Fruit fly (Drosophila melanogaster): ENCODE results near the gene Ctl2.

Gene Ctl2

dm6 chr3R:29089662-29090007 is 33.5 kb upstream of the Ctl2 start (continued):
- peak; percentile 40 for TF ChIP-seq sisA (GFP tag; IDR thresholded peaks at IDR 0.05)
- TF ChIP-seq Stat92E (GFP tag; optimal IDR thresholded peaks at IDR 0.05): no peak
- no peak for TF ChIP-seq grau (tag; optimal IDR thresholded peaks at IDR 0.05)
- TF ChIP-seq CG31388 (GFP tag; optimal IDR thresholded peaks at IDR 0.05): no peak
- no peak for TF ChIP-seq row (GFP tag; IDR thresholded peaks at IDR 0.05)
- peak; percentile 55 for TF ChIP-seq Asciz (GFP tag; optimal IDR thresholded peaks at IDR 0.05)
- peak; percentile 50; the same call in 1 of the 3 replicates for TF ChIP-seq CG7357 (GFP tag; IDR thresholded peaks at IDR 0.05)
- peak; percentile 35 for TF ChIP-seq CG7839 (tag; optimal IDR thresholded peaks at IDR 0.05)
- TF ChIP-seq emc (GFP tag; optimal IDR thresholded peaks at IDR 0.05): no peak
- no peak for TF ChIP-seq CG10462 (GFP tag; optimal IDR thresholded peaks at IDR 0.05)
- TF ChIP-seq Nf-YA (GFP tag; IDR thresholded peaks at IDR 0.05): no peak
- no peak for TF ChIP-seq CG17328 (GFP tag; IDR thresholded peaks at IDR 0.05)
- TF ChIP-seq CG2875 (GFP tag; optimal IDR thresholded peaks at IDR 0.05): no peak
- peak; percentile 36 for TF ChIP-seq CG18764 (GFP tag; optimal IDR thresholded peaks at IDR 0.05)
- no peak for TF ChIP-seq CG42726 (GFP tag; IDR thresholded peaks at IDR 0.05; ENCODE audit: partially characterized antibody)
- TF ChIP-seq CG4854 (GFP tag; optimal IDR thresholded peaks at IDR 0.05): no peak
- no peak for TF ChIP-seq Hr51 (GFP tag; optimal IDR thresholded peaks at IDR 0.05)
- TF ChIP-seq crc (GFP tag; optimal IDR thresholded peaks at IDR 0.05): no peak
- peak; percentile 21 for TF ChIP-seq run (tag; optimal IDR thresholded peaks at IDR 0.05)
- peak; percentile 45 for TF ChIP-seq al (GFP tag; IDR thresholded peaks at IDR 0.05)

dm6 chr3R:29091609-29092008 is 31.6 kb upstream of the Ctl2 start:
- TF ChIP-seq CG11398 (GFP tag; optimal IDR thresholded peaks at IDR 0.05) (no peak), Optix (GFP tag; IDR thresholded peaks at IDR 0.05) (0 out of 3 replicates have a peak, but pooled peaks have one; percentile 17), Neu2 (GFP tag; optimal IDR thresholded peaks at IDR 0.05; ENCODE audit: borderline replicate concordance) (no peak), CG10565 (GFP tag; optimal IDR thresholded peaks at IDR 0.05) (no peak), sens (GFP tag) (peak; percentile 29), Med (GFP tag) (peak; percentile 15), Dref (GFP tag; IDR thresholded peaks at IDR 0.05) (no peak), bsh (GFP tag; optimal IDR thresholded peaks at IDR 0.05) (peak in 1 of 2 experiments; percentile 12), ewg (GFP tag; optimal IDR thresholded peaks at IDR 0.05) (no peak), CG4707 (GFP tag; optimal IDR thresholded peaks at IDR 0.05) (no peak), CG42726 (GFP tag; IDR thresholded peaks at IDR 0.05; ENCODE audit: partially characterized antibody) (no peak), CG33557 (GFP tag; optimal IDR thresholded peaks at IDR 0.05) (no peak), CG5180 (GFP tag; optimal IDR thresholded peaks at IDR 0.05) (no peak), HHEX (GFP tag; optimal IDR thresholded peaks at IDR 0.05) (no peak), CG18599 (GFP tag; optimal IDR thresholded peaks at IDR 0.05) (peak; percentile 51), Spps (tag; optimal IDR thresholded peaks at IDR 0.05) (no peak), lab (GFP tag; optimal IDR thresholded peaks at IDR 0.05) (peak; percentile 9)

- peak; percentile 30; the same call in 1 of the 3 replicates for TF ChIP-seq otp (GFP tag; IDR thresholded peaks at IDR 0.05)
- no peak for TF ChIP-seq D (optimal IDR thresholded peaks at IDR 0.05)
- no peak for TF ChIP-seq D (GFP tag; optimal IDR thresholded peaks at IDR 0.05)
- TF ChIP-seq CG16813 (GFP tag; IDR thresholded peaks at IDR 0.05; ENCODE audit: partially characterized antibody): no peak
- no peak for TF ChIP-seq pum (GFP tag; optimal IDR thresholded peaks at IDR 0.05)
- peak; percentile 18 for TF ChIP-seq Oli (tag; optimal IDR thresholded peaks at IDR 0.05)
- no peak for TF ChIP-seq CG6272 (GFP tag; IDR thresholded peaks at IDR 0.05)
- no peak for TF ChIP-seq pfk (GFP tag; optimal IDR thresholded peaks at IDR 0.05)
- no peak for TF ChIP-seq CG33213 (GFP tag; optimal IDR thresholded peaks at IDR 0.05)
- no peak for TF ChIP-seq BtbVII (GFP tag; optimal IDR thresholded peaks at IDR 0.05)
- TF ChIP-seq CG18599 (GFP tag; optimal IDR thresholded peaks at IDR 0.05): peak; percentile 58
- no peak for TF ChIP-seq CG13894 (tag; optimal IDR thresholded peaks at IDR 0.05)
- peak; percentile 10 for TF ChIP-seq CG7556 (GFP tag; optimal IDR thresholded peaks at IDR 0.05)
- TF ChIP-seq zf30C (GFP tag; optimal IDR thresholded peaks at IDR 0.05): peak; percentile 11
- TF ChIP-seq ATbp (GFP tag; optimal IDR thresholded peaks at IDR 0.05): no peak
These were observed 29.0 kb upstream of the Ctl2 start for dm6 chr3R:29094152-29094551.
